Fruit fly (Drosophila melanogaster) whole organism, embryonic: Measurements from ENCODE around the gene TH1.
A peak's percentile ranks its signal among the peaks of the same experiment; 100 is the strongest.

Experiments
- ATbp ChIP-seq: fragments of 200-800 bp; sonication (Bioruptor generic); optimal IDR thresholded peaks from 2 replicates; lab custom pipeline; 2017; ENCODE audit warnings: missing biosample characterization, mild to moderate bottlenecking, missing genetic modification characterization, missing genetic modification reagents
- Abd-B ChIP-seq: fragments of 200-800 bp; sonication (Bioruptor generic); optimal IDR thresholded peaks from 2 replicates; lab custom pipeline; 2018; ENCODE audit warnings: missing biosample characterization, mild to moderate bottlenecking, missing genetic modification characterization, moderate library complexity
- Adf1 ChIP-seq: fragments of 200-800 bp; sonication (Bioruptor generic); IDR thresholded peaks from 2 replicates; pipeline ENCODE4 v1.3.6; 2022; ENCODE audit warnings: missing biosample characterization, missing genetic modification characterization
- C15 ChIP-seq: fragments of 200-800 bp; sonication (Bioruptor generic); IDR thresholded peaks from 3 replicates; pipeline ENCODE4 v1.3.6; 2022; ENCODE audit warnings: missing biosample characterization, missing genetic modification characterization
- CG10431 ChIP-seq: fragments of 200-800 bp; sonication (Bioruptor generic); optimal IDR thresholded peaks from 3 replicates; lab custom pipeline; 2018; ENCODE audit warnings: missing biosample characterization, mild to moderate bottlenecking, missing genetic modification characterization
- CG10543 ChIP-seq: fragments of 200-800 bp; sonication (Bioruptor generic); optimal IDR thresholded peaks from 3 replicates; lab custom pipeline; 2017; ENCODE audit warnings: missing biosample characterization, mild to moderate bottlenecking, missing genetic modification characterization, moderate library complexity
- CG10979 ChIP-seq: fragments of 200-800 bp; sonication (Bioruptor generic); optimal IDR thresholded peaks from 2 replicates; lab custom pipeline; 2018; ENCODE audit warnings: missing biosample characterization, mild to moderate bottlenecking, missing genetic modification characterization, moderate library complexity
- CG13296 ChIP-seq: fragments of 200-800 bp; sonication (Bioruptor generic); optimal IDR thresholded peaks from 3 replicates; lab custom pipeline; 2018; ENCODE audit warnings: missing biosample characterization, mild to moderate bottlenecking, missing genetic modification characterization
- CG13775 ChIP-seq: fragments of 200-800 bp; sonication (Bioruptor generic); optimal IDR thresholded peaks from 3 replicates; lab custom pipeline; 2017; ENCODE audit warnings: missing biosample characterization, mild to moderate bottlenecking, missing genetic modification characterization
- CG14014 ChIP-seq: fragments of 200-800 bp; sonication (Bioruptor generic); IDR thresholded peaks from 2 replicates; pipeline ENCODE4 v1.3.6; 2022; ENCODE audit warnings: missing biosample characterization, missing genetic modification characterization
- CG14710 ChIP-seq: fragments of 200-800 bp; sonication (Bioruptor generic); optimal IDR thresholded peaks from 3 replicates; lab custom pipeline; 2019; ENCODE audit warnings: missing biosample characterization, mild to moderate bottlenecking, missing genetic modification characterization, moderate library complexity
- CG16779 ChIP-seq: fragments of 200-800 bp; sonication (Bioruptor generic); IDR thresholded peaks from 2 replicates; pipeline ENCODE4 v1.3.6; 2022; ENCODE audit warnings: missing biosample characterization, missing genetic modification characterization
- CG32767 ChIP-seq: fragments of 200-800 bp; sonication (Bioruptor generic); IDR thresholded peaks from 2 replicates; pipeline ENCODE4 v1.3.6; 2022; ENCODE audit warnings: missing biosample characterization, missing genetic modification characterization
- CG3847 ChIP-seq: fragments of 200-800 bp; sonication (Bioruptor generic); IDR thresholded peaks from 2 replicates; pipeline ENCODE4 v1.3.6; 2022; ENCODE audit warnings: missing biosample characterization, missing genetic modification characterization
- CG4282 ChIP-seq: fragments of 200-800 bp; sonication (Bioruptor generic); optimal IDR thresholded peaks from 2 replicates; lab custom pipeline; 2016; ENCODE audit warnings: missing biosample characterization, missing genetic modification characterization
- CG4404 ChIP-seq: fragments of 200-800 bp; sonication (Bioruptor generic); IDR thresholded peaks from 2 replicates; pipeline ENCODE4 v1.3.6; 2022; ENCODE audit warnings: missing biosample characterization, missing genetic modification characterization
- CG4707 ChIP-seq: fragments of 200-800 bp; sonication (Bioruptor generic); optimal IDR thresholded peaks from 2 replicates; lab custom pipeline; 2018; ENCODE audit warnings: missing biosample characterization, mild to moderate bottlenecking, missing genetic modification characterization, moderate library complexity
- CG7357 ChIP-seq: fragments of 200-800 bp; sonication (Bioruptor generic); IDR thresholded peaks from 3 replicates; pipeline ENCODE4 v1.3.6; 2022; ENCODE audit warnings: missing biosample characterization, missing genetic modification characterization
- Deaf1 ChIP-seq: fragments of 200-800 bp; optimal IDR thresholded peaks from 3 replicates; lab custom pipeline; 2019; ENCODE audit warnings: missing biosample characterization, mild to moderate bottlenecking, missing genetic modification characterization, moderate library complexity
- Dfd ChIP-seq, 2 experiments: fragments of >200 bp; optimal IDR thresholded peaks; 2 replicates each; lab custom pipeline; 2017; ENCODE audit warnings: missing biosample characterization in 2 of 2, missing genetic modification characterization in 2 of 2
- Dip2 ChIP-seq: fragments of 200-800 bp; sonication (Bioruptor generic); IDR thresholded peaks from 2 replicates; pipeline ENCODE4 v1.3.6; 2022; ENCODE audit warnings: missing biosample characterization, missing genetic modification characterization
- Dp ChIP-seq: fragments of 200-800 bp; sonication (Bioruptor generic); optimal IDR thresholded peaks from 2 replicates; lab custom pipeline; 2018; ENCODE audit warnings: missing biosample characterization, mild to moderate bottlenecking, missing genetic modification characterization, moderate library complexity
- E2f1 ChIP-seq: fragments of 200-800 bp; sonication (Bioruptor generic); IDR thresholded peaks from 2 replicates; pipeline ENCODE4 v1.3.6; 2022; ENCODE audit warnings: missing biosample characterization, missing genetic modification characterization
- Gug ChIP-seq: fragments of 200-800 bp; sonication (Bioruptor generic); IDR thresholded peaks from 4 replicates; pipeline ENCODE4 v1.3.6; 2022; ENCODE audit warnings: missing biosample characterization, missing genetic modification characterization
- H2.0 ChIP-seq: fragments of 200-800 bp; sonication (Bioruptor generic); IDR thresholded peaks from 2 replicates; pipeline ENCODE4 v1.3.6; 2022; ENCODE audit warnings: missing biosample characterization, missing genetic modification characterization
- HmgD ChIP-seq: fragments of 200-800 bp; sonication (Bioruptor generic); optimal IDR thresholded peaks from 3 replicates; lab custom pipeline; 2016; ENCODE audit warnings: missing biosample characterization, missing genetic modification characterization
- Mes4 ChIP-seq: fragments of 200-800 bp; sonication (Bioruptor generic); optimal IDR thresholded peaks from 2 replicates; lab custom pipeline; 2016; ENCODE audit warnings: missing biosample characterization, missing genetic modification characterization
- NfI ChIP-seq: fragments of 200-800 bp; sonication (Bioruptor generic); optimal IDR thresholded peaks from 3 replicates; lab custom pipeline; 2018; ENCODE audit warnings: missing biosample characterization, mild to moderate bottlenecking, missing genetic modification characterization, moderate library complexity
- Pdp1 ChIP-seq, 2 experiments: fragments of 200-800 bp; sonication (Bioruptor generic); optimal IDR thresholded peaks; 3 replicates each; lab custom pipeline; 2016; ENCODE audit warnings: missing biosample characterization in 2 of 2, missing genetic modification characterization in 2 of 2, mild to moderate bottlenecking in 1 of 2, moderate library complexity in 1 of 2
- Poxn ChIP-seq: fragments of 200-800 bp; sonication (Bioruptor generic); IDR thresholded peaks from 2 replicates; pipeline ENCODE4 v1.3.6; 2022; ENCODE audit warnings: missing biosample characterization, missing genetic modification characterization
- Xbp1 ChIP-seq: fragments of 200-800 bp; sonication (Bioruptor generic); optimal IDR thresholded peaks from 3 replicates; lab custom pipeline; 2016; ENCODE audit warnings: missing biosample characterization, mild to moderate bottlenecking, missing genetic modification characterization
- crc ChIP-seq: fragments of 200-800 bp; sonication (Bioruptor generic); optimal IDR thresholded peaks from 2 replicates; lab custom pipeline; 2016; ENCODE audit warnings: missing biosample characterization, missing genetic modification characterization
- dan ChIP-seq: fragments of 200-800 bp; sonication (Bioruptor generic); IDR thresholded peaks from 2 replicates; pipeline ENCODE4 v1.3.6; 2022; ENCODE audit warnings: missing biosample characterization, missing genetic modification characterization
- hb ChIP-seq: fragments of 200-800 bp; sonication (Bioruptor generic); IDR thresholded peaks from 3 replicates; pipeline ENCODE4 v1.3.6; 2022; ENCODE audit warnings: missing biosample characterization, missing genetic modification characterization; ENCODE audit not compliant: partially characterized antibody
- hth ChIP-seq: fragments of >200 bp; optimal IDR thresholded peaks from 2 replicates; lab custom pipeline; 2017; ENCODE audit warnings: inconsistent platforms
- inv ChIP-seq: fragments of 200-800 bp; sonication (Bioruptor generic); IDR thresholded peaks from 2 replicates; pipeline ENCODE4 v1.3.6; 2022; ENCODE audit warnings: missing biosample characterization, missing genetic modification characterization; ENCODE audit not compliant: partially characterized antibody
- nau ChIP-seq: fragments of 200-800 bp; sonication (Bioruptor generic); optimal IDR thresholded peaks from 3 replicates; lab custom pipeline; 2017; ENCODE audit warnings: missing biosample characterization, mild to moderate bottlenecking, missing genetic modification characterization, missing genetic modification reagents
- pb ChIP-seq: fragments of 200-800 bp; sonication (Bioruptor generic); optimal IDR thresholded peaks from 3 replicates; lab custom pipeline; 2016; ENCODE audit warnings: missing biosample characterization, missing genetic modification characterization
- pfk ChIP-seq: fragments of 200-800 bp; sonication (Bioruptor generic); optimal IDR thresholded peaks from 2 replicates; lab custom pipeline; 2018; ENCODE audit warnings: missing biosample characterization, mild to moderate bottlenecking, missing genetic modification characterization, moderate library complexity
- prd ChIP-seq, 3 experiments: fragments of >200 bp in 2 of 3; fragments of 200-800 bp in 1 of 3; sonication (Bioruptor generic) in 1 of 3; optimal IDR thresholded peaks in 2 of 3; IDR thresholded peaks in 1 of 3; 2 replicates in 2 of 3; 3 replicates in 1 of 3; pipeline versions ENCODE4 v1.3.6 to Lab custom; 2017 to 2022; ENCODE audit warnings: missing biosample characterization in 1 of 3, missing genetic modification characterization in 1 of 3
- schlank ChIP-seq: fragments of 200-800 bp; sonication (Bioruptor generic); optimal IDR thresholded peaks from 2 replicates; lab custom pipeline; 2018; ENCODE audit warnings: missing biosample characterization, mild to moderate bottlenecking, missing genetic modification characterization
- ssp ChIP-seq: fragments of 200-800 bp; sonication (Bioruptor generic); IDR thresholded peaks from 2 replicates; pipeline ENCODE4 v1.3.6; 2022; ENCODE audit warnings: missing biosample characterization, missing genetic modification characterization
- stc ChIP-seq: fragments of 200-800 bp; sonication (Bioruptor generic); IDR thresholded peaks from 2 replicates; pipeline ENCODE4 v1.3.6; 2022; ENCODE audit warnings: missing biosample characterization, missing genetic modification characterization
- tio ChIP-seq: fragments of 200-800 bp; sonication (Bioruptor generic); optimal IDR thresholded peaks from 2 replicates; lab custom pipeline; 2017; ENCODE audit warnings: missing biosample characterization, missing genetic modification characterization, inconsistent platforms
- toy ChIP-seq: fragments of 200-800 bp; sonication (Bioruptor generic); IDR thresholded peaks from 2 replicates; pipeline ENCODE4 v1.3.6; 2022; ENCODE audit warnings: missing biosample characterization, missing genetic modification characterization
- twi ChIP-seq: fragments of 200-800 bp; optimal IDR thresholded peaks from 2 replicates; lab custom pipeline; 2019; ENCODE audit warnings: missing biosample characterization, mild to moderate bottlenecking, missing genetic modification characterization, moderate library complexity
- unpg ChIP-seq: fragments of 200-800 bp; sonication (Bioruptor generic); optimal IDR thresholded peaks from 3 replicates; lab custom pipeline; 2018; ENCODE audit warnings: missing biosample characterization, mild to moderate bottlenecking, missing genetic modification characterization, moderate library complexity
- yki ChIP-seq: fragments of >200 bp; optimal IDR thresholded peaks from 3 replicates; lab custom pipeline; 2018
- zen2 ChIP-seq: fragments of 200-800 bp; sonication (Bioruptor generic); IDR thresholded peaks from 3 replicates; pipeline ENCODE4 v1.3.6; 2022; ENCODE audit warnings: missing biosample characterization, missing genetic modification characterization; ENCODE audit not compliant: partially characterized antibody

Gene TH1

DNA sequence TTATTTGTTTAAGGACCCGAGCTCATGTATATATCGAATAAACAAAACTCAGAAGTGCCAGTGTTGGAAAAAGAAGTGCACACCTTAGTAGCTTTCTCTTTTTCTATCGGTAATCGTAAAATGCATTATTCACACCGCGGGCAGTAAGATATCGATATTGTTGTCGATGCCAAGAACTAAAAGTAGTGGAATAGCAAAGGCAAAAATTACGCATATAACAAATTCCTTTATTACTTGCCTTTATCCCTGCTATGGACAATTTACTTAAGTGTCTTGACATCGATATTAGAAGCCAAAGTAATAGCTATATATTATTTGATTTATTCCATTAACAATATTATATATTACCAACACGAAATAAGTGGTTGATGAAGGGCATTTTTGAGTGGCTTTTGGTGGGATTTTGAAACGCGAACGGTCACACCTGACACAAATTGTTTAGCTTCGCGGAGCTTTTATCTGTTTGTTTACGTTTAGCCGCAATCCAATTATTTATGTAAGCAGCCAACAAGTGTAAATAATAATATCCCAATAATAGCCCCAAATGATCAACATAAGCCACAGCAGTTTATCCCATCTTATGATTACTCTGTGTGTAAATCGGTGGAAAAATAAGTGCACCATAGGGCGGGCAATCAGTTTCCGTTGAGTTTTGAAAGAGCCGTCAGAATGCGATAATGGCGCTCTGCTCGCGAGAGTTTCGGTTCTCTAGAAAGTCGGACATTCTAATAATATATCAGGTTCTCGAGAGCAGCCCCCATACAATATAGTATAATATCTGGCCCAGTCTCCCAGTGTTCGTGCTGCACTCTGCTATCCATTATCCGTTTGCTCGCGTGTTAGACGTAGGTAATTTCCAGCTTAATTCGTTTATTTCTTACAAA, 6.2 kb downstream of the TH1 start, which contains the start of the genes CG9992 and CG4239 (continued):
- TF ChIP-seq tio (GFP tag; lab: Kevin White, UChicago): peak; percentile 70
- no peak for TF ChIP-seq dan (GFP tag; lab: Robert Waterston, UW)
- no peak for TF ChIP-seq CG4707 (GFP tag; lab: Kevin White, UChicago)
- peak; percentile 47; the same call in 2 of the 4 replicates for TF ChIP-seq Gug (GFP tag; lab: Robert Waterston, UW)
- no peak for TF ChIP-seq Mes4 (GFP tag; lab: Kevin White, UChicago)
- TF ChIP-seq zen2 (GFP tag; lab: Robert Waterston, UW): no peak
- peak; percentile 36 for TF ChIP-seq CG10543 (GFP tag; lab: Kevin White, UChicago)
- TF ChIP-seq HmgD (GFP tag; lab: Kevin White, UChicago): peak; percentile 25
- 0 out of 2 replicates have a peak, but pooled peaks have one; percentile 25 for TF ChIP-seq Poxn
- TF ChIP-seq Dfd (GFP tag; optimal IDR thresholded peaks at IDR 0.05; lab: Kevin White, UChicago): peak in 1 of 2 experiments; percentile 57
- peak; percentile 31; the same call in 1 of the 2 replicates for TF ChIP-seq CG14014 (GFP tag; lab: Robert Waterston, UW)
- TF ChIP-seq schlank (tag; lab: Kevin White, UChicago): no peak
- no peak for TF ChIP-seq yki
- peak; percentile 75 for TF ChIP-seq CG3847 (GFP tag; lab: Robert Waterston, UW)
- peak; percentile 70 for TF ChIP-seq CG4404 (GFP tag; lab: Robert Waterston, UW)
- TF ChIP-seq toy: no peak
- peak; percentile 29 for TF ChIP-seq ATbp (GFP tag; lab: Kevin White, UChicago)
- peak; percentile 68 for TF ChIP-seq Xbp1
- peak; percentile 67 for TF ChIP-seq CG13775 (GFP tag; lab: Kevin White, UChicago)
- no peak for TF ChIP-seq C15 (GFP tag; lab: Robert Waterston, UW)
- TF ChIP-seq unpg (GFP tag; lab: Kevin White, UChicago): peak; percentile 40
- TF ChIP-seq Adf1: no peak
- peak; percentile 85 for TF ChIP-seq Abd-B (GFP tag; lab: Kevin White, UChicago)
- TF ChIP-seq stc (GFP tag; lab: Robert Waterston, UW): no peak
- no peak for TF ChIP-seq hth
- no peak for TF ChIP-seq CG4282 (GFP tag; lab: Kevin White, UChicago)
- TF ChIP-seq CG16779: no peak
- TF ChIP-seq H2.0 (GFP tag; lab: Robert Waterston, UW): no peak
- TF ChIP-seq CG13296: no peak
- no peak for TF ChIP-seq prd (optimal IDR thresholded peaks at IDR 0.05; lab: Kevin White, UChicago)
- TF ChIP-seq prd (GFP tag; IDR thresholded peaks at IDR 0.05; lab: Robert Waterston, UW): peak; percentile 70; the same call in 2 of the 3 replicates
- no peak for TF ChIP-seq nau
- no peak for TF ChIP-seq hb (GFP tag; lab: Robert Waterston, UW)
- TF ChIP-seq crc (GFP tag; lab: Kevin White, UChicago): no peak
- TF ChIP-seq Dp (GFP tag; lab: Kevin White, UChicago): peak; percentile 29
- TF ChIP-seq Deaf1 (tag; lab: Kevin White, UChicago): peak; percentile 26
- peak; percentile 81 for TF ChIP-seq CG14710 (tag; lab: Kevin White, UChicago)
- no peak for TF ChIP-seq Dip2 (GFP tag; lab: Robert Waterston, UW)
- TF ChIP-seq pfk: no peak
- TF ChIP-seq CG10431 (GFP tag; lab: Kevin White, UChicago): peak; percentile 93
- TF ChIP-seq CG10979 (tag; lab: Kevin White, UChicago): peak; percentile 17
- TF ChIP-seq E2f1 (GFP tag; lab: Robert Waterston, UW): peak; percentile 46; the same call in 1 of the 2 replicates
- TF ChIP-seq CG32767 (GFP tag; lab: Robert Waterston, UW): no peak; the same call in 1 of the 2 replicates
- no peak for TF ChIP-seq pb (GFP tag; lab: Kevin White, UChicago)
- peak; percentile 97 for TF ChIP-seq ssp (GFP tag; lab: Robert Waterston, UW)
- 0 out of 2 replicates have a peak, but pooled peaks have one; percentile 42 for TF ChIP-seq inv (GFP tag; lab: Robert Waterston, UW)
- peak; percentile 97 for TF ChIP-seq CG7357
- peak; percentile 58 for TF ChIP-seq twi (tag; lab: Kevin White, UChicago)
- peak; percentile 56 for TF ChIP-seq NfI (GFP tag; lab: Kevin White, UChicago)
- peak; percentile 40 to 82 for TF ChIP-seq Pdp1 (GFP tag; optimal IDR thresholded peaks at IDR 0.05; lab: Kevin White, UChicago)
